Worm (Caenorhabditis elegans): ENCODE data around the gene twk-17.
A peak's percentile ranks its signal among the peaks of the same experiment; 100 is the strongest.

The twk-17 gene

ce11 chrX:7585610-7586259, 22.1 kb downstream of the twk-17 start, which contains the start of gene adt-2 (continued):
- no peak for TF ChIP-seq swsn-7 (tag; optimal IDR thresholded peaks at IDR 0.05)
- TF ChIP-seq nhr-71 (tag; optimal IDR thresholded peaks at IDR 0.05) = peak; percentile 31
- TF ChIP-seq pag-3 (tag; optimal IDR thresholded peaks at IDR 0.05; ENCODE audit: borderline replicate concordance, insufficient read depth) = no peak
- TF ChIP-seq hpl-2 (GFP tag; optimal IDR thresholded peaks at IDR 0.05) = no peak
- TF ChIP-seq fos-1 (tag; optimal IDR thresholded peaks at IDR 0.05) = no peak
- peak in 5 of 6 experiments; percentile 6 to 74 (median 54) for TF ChIP-seq elt-3 (tag; optimal IDR thresholded peaks at IDR 0.05)
- no peak for TF ChIP-seq ama-1 (optimal IDR thresholded peaks at IDR 0.05)
- no peak for TF ChIP-seq jun-1 (tag; optimal IDR thresholded peaks at IDR 0.05)
- TF ChIP-seq alr-1 (tag; optimal IDR thresholded peaks at IDR 0.05; ENCODE audit: borderline replicate concordance) = no peak
- TF ChIP-seq lin-13 (GFP tag; optimal IDR thresholded peaks at IDR 0.05) = no peak
- peak in 1 of 2 experiments; percentile 51 for TF ChIP-seq lin-35 (GFP tag; optimal IDR thresholded peaks at IDR 0.05)
- no peak for TF ChIP-seq nhr-12 (tag; optimal IDR thresholded peaks at IDR 0.05)
- no peak for TF ChIP-seq sptf-1 (tag; optimal IDR thresholded peaks at IDR 0.05)
- no peak for TF ChIP-seq nhr-84 (tag; optimal IDR thresholded peaks at IDR 0.05)
- no peak for TF ChIP-seq egl-27 (tag; optimal IDR thresholded peaks at IDR 0.05)
- TF ChIP-seq efl-1 (optimal IDR thresholded peaks at IDR 0.05) = no peak
- TF ChIP-seq efl-1 (GFP tag; optimal IDR thresholded peaks at IDR 0.05 in 1 of 2) = peak in 1 of 2 experiments; percentile 42
- no peak for TF ChIP-seq hlh-4 (tag; optimal IDR thresholded peaks at IDR 0.05)
- no peak for TF ChIP-seq efl-3 (GFP tag; optimal IDR thresholded peaks at IDR 0.05)
- TF ChIP-seq ztf-4 (tag; optimal IDR thresholded peaks at IDR 0.05) = no peak
- TF ChIP-seq mdl-1 (tag; optimal IDR thresholded peaks at IDR 0.05) = peak in 1 of 2 experiments; percentile 29
- TF ChIP-seq isw-1 (GFP tag; IDR thresholded peaks at IDR 0.05) = no peak
- peak; percentile 20 to 74 for TF ChIP-seq lsy-2 (tag; optimal IDR thresholded peaks at IDR 0.05)
- peak; percentile 43 for TF ChIP-seq nhr-20 (tag; optimal IDR thresholded peaks at IDR 0.05)
- peak; percentile 86 for TF ChIP-seq nhr-85 (tag)
- TF ChIP-seq elt-2 (tag; optimal IDR thresholded peaks at IDR 0.05) = no peak
- TF ChIP-seq nhr-76 (tag; optimal IDR thresholded peaks at IDR 0.05) = no peak
- no peak for TF ChIP-seq pax-3 (tag; optimal IDR thresholded peaks at IDR 0.05)
- no peak for TF ChIP-seq ceh-63 (GFP tag; optimal IDR thresholded peaks at IDR 0.05)
- TF ChIP-seq C04F5.9 (tag; optimal IDR thresholded peaks at IDR 0.05) = no peak
- no peak for TF ChIP-seq mef-2 (tag; optimal IDR thresholded peaks at IDR 0.05)
- TF ChIP-seq lin-39 (tag; optimal IDR thresholded peaks at IDR 0.05) = no peak
- no peak for TF ChIP-seq unc-86 (tag; optimal IDR thresholded peaks at IDR 0.05)
- TF ChIP-seq egl-13 (tag; optimal IDR thresholded peaks at IDR 0.05) = no peak
- TF ChIP-seq aha-1 (tag; optimal IDR thresholded peaks at IDR 0.05) = no peak
- peak; percentile 32 for TF ChIP-seq nhr-90 (tag; optimal IDR thresholded peaks at IDR 0.05; ENCODE audit: poor library complexity)
- no peak for TF ChIP-seq hlh-17 (GFP tag; optimal IDR thresholded peaks at IDR 0.05; ENCODE audit: borderline replicate concordance)
- peak; percentile 43 for TF ChIP-seq C16A3.4 (tag; optimal IDR thresholded peaks at IDR 0.05)
- TF ChIP-seq ceh-8 (GFP tag; optimal IDR thresholded peaks at IDR 0.05) = no peak
- peak; percentile 19 for TF ChIP-seq tbx-2 (tag; optimal IDR thresholded peaks at IDR 0.05)
- no peak for TF ChIP-seq ztf-11 (tag; optimal IDR thresholded peaks at IDR 0.05)
- no peak for TF ChIP-seq unc-30 (tag; optimal IDR thresholded peaks at IDR 0.05)
- no peak for TF ChIP-seq unc-130 (tag; optimal IDR thresholded peaks at IDR 0.05)
- no peak for TF ChIP-seq grh-1 (GFP tag; IDR thresholded peaks at IDR 0.05)
- TF ChIP-seq lir-3 (tag; optimal IDR thresholded peaks at IDR 0.05; ENCODE audit: poor library complexity) = no peak
- no peak for TF ChIP-seq nhr-11 (tag; optimal IDR thresholded peaks at IDR 0.05)
- no peak for TF ChIP-seq nhr-28 (tag; optimal IDR thresholded peaks at IDR 0.05)
- no peak for TF ChIP-seq sup-37 (GFP tag; optimal IDR thresholded peaks at IDR 0.05)
- TF ChIP-seq dsc-1 (tag; optimal IDR thresholded peaks at IDR 0.05) = no peak
- no peak for TF ChIP-seq snpc-4 (tag; optimal IDR thresholded peaks at IDR 0.05)
- TF ChIP-seq pqm-1 (tag; optimal IDR thresholded peaks at IDR 0.05) = no peak
- TF ChIP-seq vab-15 (tag; optimal IDR thresholded peaks at IDR 0.05) = no peak
- no peak for TF ChIP-seq fkh-8 (tag; optimal IDR thresholded peaks at IDR 0.05)
